Worm (Caenorhabditis elegans): ENCODE measurements around the gene clec-196.

ce11 chrIV:17277459-17278173 is 860 bp downstream of the clec-196 start:
- TF ChIP-seq egl-27 (tag; optimal IDR thresholded peaks at IDR 0.05) (no peak), mep-1 (tag; optimal IDR thresholded peaks at IDR 0.05) (peak; percentile 52), dpl-1 (GFP tag; optimal IDR thresholded peaks at IDR 0.05) (peak in 1 of 3 experiments; percentile 13), nhr-237 (tag; optimal IDR thresholded peaks at IDR 0.05) (no peak), lin-15B (tag; optimal IDR thresholded peaks at IDR 0.05) (no peak), lir-3 (tag; optimal IDR thresholded peaks at IDR 0.05; ENCODE audit: poor library complexity) (no peak), aha-1 (tag; optimal IDR thresholded peaks at IDR 0.05) (no peak), ceh-63 (GFP tag; optimal IDR thresholded peaks at IDR 0.05) (no peak), blmp-1 (tag; optimal IDR thresholded peaks at IDR 0.05) (peak; percentile 10), C16A3.4 (tag; optimal IDR thresholded peaks at IDR 0.05) (no peak), zag-1 (tag; optimal IDR thresholded peaks at IDR 0.05) (no peak), unc-86 (tag; optimal IDR thresholded peaks at IDR 0.05) (no peak)

All from whole organism, L1 larva.